Fruit fly (Drosophila melanogaster): ENCODE measurements around the gene CG18641.
A peak's percentile ranks its signal among the peaks of the same experiment; 100 is the strongest.

Gene CG18641

DNA sequence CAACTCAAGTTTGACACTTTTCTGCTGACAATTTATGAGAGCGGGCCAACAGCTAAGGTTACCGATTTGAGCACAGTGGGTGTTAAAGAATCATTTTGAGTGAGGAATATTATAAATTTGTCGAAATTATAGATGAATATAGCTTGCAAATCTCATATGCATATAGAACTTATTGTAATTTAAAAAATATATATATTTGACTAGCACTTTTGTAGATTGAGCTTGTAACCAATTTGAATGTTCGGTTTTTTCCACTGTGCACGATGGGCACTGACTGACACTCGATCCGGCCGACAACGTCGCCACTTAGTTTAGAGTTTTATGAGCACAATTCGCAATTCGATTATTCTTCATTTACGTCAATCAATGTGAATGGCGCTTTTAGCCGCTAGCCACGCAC is 16.7 kb downstream of the CG18641 start:
- TF ChIP-seq dmrt93B (GFP tag; optimal IDR thresholded peaks at IDR 0.05) (no peak), Abd-B (GFP tag; optimal IDR thresholded peaks at IDR 0.05) (no peak), foxo (GFP tag; optimal IDR thresholded peaks at IDR 0.05) (peak in 1 of 2 experiments; percentile 3)

DNA sequence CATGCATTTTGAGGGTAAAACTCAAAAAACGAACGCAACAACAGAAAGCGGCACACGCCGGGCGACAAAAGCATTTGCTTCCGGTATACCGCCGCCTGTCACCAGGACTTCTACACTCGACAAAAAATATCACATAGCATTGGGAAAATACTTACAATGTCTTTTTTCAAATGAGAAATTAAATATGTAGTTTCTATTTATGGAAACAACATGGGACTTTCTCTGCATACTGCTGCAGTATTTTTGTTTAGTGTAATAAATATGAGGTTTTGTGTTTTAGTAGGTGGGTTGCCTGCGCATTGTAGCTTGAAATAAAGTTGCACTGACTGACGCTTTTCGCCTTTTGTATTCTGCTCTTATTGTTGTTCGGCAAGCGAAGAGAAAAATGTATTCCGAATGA is 18.0 kb downstream of the CG18641 start:
- no peak for TF ChIP-seq jim (GFP tag; optimal IDR thresholded peaks at IDR 0.05)
- TF ChIP-seq GATAd (GFP tag; optimal IDR thresholded peaks at IDR 0.05) = no peak
- no peak for TF ChIP-seq Dfd (GFP tag; optimal IDR thresholded peaks at IDR 0.05)
- TF ChIP-seq Rel (GFP tag; optimal IDR thresholded peaks at IDR 0.05) = no peak
- no peak for TF ChIP-seq Rel (tag; optimal IDR thresholded peaks at IDR 0.05)
- TF ChIP-seq ey (GFP tag; optimal IDR thresholded peaks at IDR 0.05) = peak; percentile 24
- no peak for TF ChIP-seq Hnf4 (GFP tag; optimal IDR thresholded peaks at IDR 0.05)
- TF ChIP-seq woc (GFP tag; optimal IDR thresholded peaks at IDR 0.05) = no peak
- TF ChIP-seq CrebA (GFP tag; optimal IDR thresholded peaks at IDR 0.05; ENCODE audit: borderline replicate concordance) = no peak
- TF ChIP-seq dl (GFP tag; optimal IDR thresholded peaks at IDR 0.05; ENCODE audit: insufficient read depth in 1 of 2, partially characterized antibody in 2 of 2) = no peak
- TF ChIP-seq Jra (GFP tag; optimal IDR thresholded peaks at IDR 0.05) = no peak
- TF ChIP-seq OdsH (GFP tag; optimal IDR thresholded peaks at IDR 0.05) = no peak
- TF ChIP-seq tai (GFP tag; optimal IDR thresholded peaks at IDR 0.05) = no peak
- TF ChIP-seq Mio (GFP tag; optimal IDR thresholded peaks at IDR 0.05) = no peak
- TF ChIP-seq foxo (GFP tag; optimal IDR thresholded peaks at IDR 0.05) = peak in 1 of 2 experiments; percentile 40
- no peak for TF ChIP-seq CG32264 (GFP tag; optimal IDR thresholded peaks at IDR 0.05)
- no peak for TF ChIP-seq Dif (GFP tag; optimal IDR thresholded peaks at IDR 0.05; ENCODE audit: partially characterized antibody)
- TF ChIP-seq h (GFP tag; optimal IDR thresholded peaks at IDR 0.05) = peak; percentile 20
- TF ChIP-seq N (GFP tag; optimal IDR thresholded peaks at IDR 0.05) = no peak
- TF ChIP-seq HLH106 (tag; optimal IDR thresholded peaks at IDR 0.05) = peak; percentile 22
- no peak for TF ChIP-seq Sp1 (GFP tag; optimal IDR thresholded peaks at IDR 0.05)
- TF ChIP-seq sv (GFP tag; optimal IDR thresholded peaks at IDR 0.05) = no peak
- TF ChIP-seq brk (GFP tag; optimal IDR thresholded peaks at IDR 0.05) = no peak
- no peak for TF ChIP-seq Abd-B (GFP tag; optimal IDR thresholded peaks at IDR 0.05)
- peak; percentile 31 for TF ChIP-seq fru (GFP tag; optimal IDR thresholded peaks at IDR 0.05)
- no peak for TF ChIP-seq Hr83 (GFP tag; optimal IDR thresholded peaks at IDR 0.05; ENCODE audit: poor library complexity, severe bottlenecking)
- TF ChIP-seq br (GFP tag; optimal IDR thresholded peaks at IDR 0.05) = no peak
- TF ChIP-seq psq (GFP tag; optimal IDR thresholded peaks at IDR 0.05) = no peak
- TF ChIP-seq dsf (GFP tag; optimal IDR thresholded peaks at IDR 0.05; ENCODE audit: borderline replicate concordance) = no peak
- no peak for TF ChIP-seq pan (optimal IDR thresholded peaks at IDR 0.05)
- no peak for TF ChIP-seq usp (GFP tag; optimal IDR thresholded peaks at IDR 0.05)
- TF ChIP-seq dmrt93B (GFP tag; optimal IDR thresholded peaks at IDR 0.05) = no peak
- TF ChIP-seq CG9705 (GFP tag; optimal IDR thresholded peaks at IDR 0.05) = no peak
- no peak for TF ChIP-seq Vsx2 (GFP tag; optimal IDR thresholded peaks at IDR 0.05; ENCODE audit: partially characterized antibody)
- no peak for TF ChIP-seq Hr78 (GFP tag; optimal IDR thresholded peaks at IDR 0.05)
- TF ChIP-seq rgr (GFP tag; optimal IDR thresholded peaks at IDR 0.05) = no peak

DNA sequence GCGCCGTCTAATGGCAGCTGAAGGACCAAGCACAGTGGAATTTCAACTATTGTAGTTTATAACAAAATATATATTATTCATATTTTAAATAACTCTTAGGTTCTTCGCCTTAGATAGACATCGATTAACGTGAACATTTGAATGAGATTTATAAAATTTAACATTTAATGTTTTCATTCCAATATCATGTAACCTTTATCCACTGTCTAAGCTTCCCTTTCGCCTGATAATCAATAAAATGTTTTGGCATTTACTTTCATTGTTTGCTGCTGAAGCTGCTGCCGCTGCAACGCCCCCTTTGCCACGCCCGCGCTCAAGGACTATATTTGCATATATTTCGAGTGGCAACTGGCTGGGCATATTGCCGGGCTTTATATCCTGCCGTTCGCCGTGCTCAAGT is 20.2 kb downstream of the CG18641 start:
- TF ChIP-seq HLH106 (tag; optimal IDR thresholded peaks at IDR 0.05) = peak; percentile 1
- no peak for TF ChIP-seq dsf (GFP tag; optimal IDR thresholded peaks at IDR 0.05; ENCODE audit: borderline replicate concordance)
- peak; percentile 2 for TF ChIP-seq Sp1 (GFP tag; optimal IDR thresholded peaks at IDR 0.05)

DNA sequence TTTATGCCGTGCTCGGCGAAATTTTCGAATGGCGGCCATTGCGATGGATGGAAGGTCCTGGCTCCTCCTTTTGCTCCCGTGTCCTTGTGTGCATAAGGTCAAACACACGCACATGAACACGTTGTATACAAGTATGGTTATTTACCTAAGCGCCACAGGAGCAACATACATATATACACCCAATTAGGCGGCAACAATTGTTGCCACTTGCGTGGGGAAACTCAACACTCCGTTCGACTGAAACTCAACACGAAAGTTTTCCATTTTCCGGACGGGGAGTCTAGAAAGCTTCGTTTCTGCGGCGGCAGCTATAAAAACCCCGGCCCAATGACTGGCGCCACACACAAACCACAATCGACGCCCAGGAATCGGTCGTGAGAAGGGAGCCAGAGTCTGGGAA is 23.8 kb downstream of the CG18641 start, which contains the start of gene CG46448:
TSS of gene CG46448 (plus strand) at position 340 of the 400 bp plus-strand sequence.
- TF ChIP-seq Dif (GFP tag; optimal IDR thresholded peaks at IDR 0.05; ENCODE audit: partially characterized antibody) = no peak
- no peak for TF ChIP-seq h (GFP tag; optimal IDR thresholded peaks at IDR 0.05)
- TF ChIP-seq sage (GFP tag; optimal IDR thresholded peaks at IDR 0.05) = no peak
- no peak for TF ChIP-seq CG9705 (GFP tag; optimal IDR thresholded peaks at IDR 0.05)
- TF ChIP-seq lola (GFP tag; optimal IDR thresholded peaks at IDR 0.05) = no peak
- TF ChIP-seq Vsx2 (GFP tag; optimal IDR thresholded peaks at IDR 0.05; ENCODE audit: partially characterized antibody) = no peak
- TF ChIP-seq sv (GFP tag; optimal IDR thresholded peaks at IDR 0.05) = no peak
- no peak for TF ChIP-seq psq (GFP tag; optimal IDR thresholded peaks at IDR 0.05)
- TF ChIP-seq Dfd (GFP tag; optimal IDR thresholded peaks at IDR 0.05) = no peak
- TF ChIP-seq foxo (GFP tag; optimal IDR thresholded peaks at IDR 0.05) = no peak
- no peak for TF ChIP-seq Myc (optimal IDR thresholded peaks at IDR 0.05)
- TF ChIP-seq fru (GFP tag; optimal IDR thresholded peaks at IDR 0.05) = no peak
- TF ChIP-seq Jra (GFP tag; optimal IDR thresholded peaks at IDR 0.05) = no peak

All from whole organism, wandering third instar larva.